Worm (Caenorhabditis elegans): ENCODE measurements around the gene F46H5.4.
A peak's percentile ranks its signal among the peaks of the same experiment; 100 is the strongest.

DNA sequence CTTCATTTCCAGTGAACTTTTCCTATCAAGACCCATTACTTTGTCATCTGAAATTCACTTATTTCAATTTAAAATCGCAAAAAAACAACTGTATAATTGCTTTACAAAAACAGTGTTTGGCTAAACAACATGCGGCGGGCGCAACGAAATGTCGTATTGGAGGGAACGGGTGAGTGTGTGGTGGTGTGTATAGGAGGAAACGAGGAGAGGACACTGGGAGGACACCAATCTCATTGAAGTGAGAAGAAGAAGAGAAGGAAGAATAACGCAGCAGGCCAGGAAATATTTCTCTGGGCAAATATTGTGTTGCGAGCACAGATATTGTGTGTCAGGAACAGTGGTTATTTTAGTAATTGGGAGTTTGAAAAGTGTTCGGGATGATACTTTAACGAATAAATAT, at the start of gene F46H5.4:
- no peak for TF ChIP-seq lsy-2 (tag; optimal IDR thresholded peaks at IDR 0.05)
- TF ChIP-seq nhr-28 (tag; optimal IDR thresholded peaks at IDR 0.05), result no peak
- peak; percentile 1 for TF ChIP-seq ztf-11 (tag; optimal IDR thresholded peaks at IDR 0.05)
- TF ChIP-seq unc-62 (GFP tag; optimal IDR thresholded peaks at IDR 0.05), result no peak
- TF ChIP-seq ham-2 (GFP tag; optimal IDR thresholded peaks at IDR 0.05), result no peak
- TF ChIP-seq nhr-76 (tag; optimal IDR thresholded peaks at IDR 0.05), result no peak
- TF ChIP-seq pha-4 (tag; optimal IDR thresholded peaks at IDR 0.05), result peak; percentile 7
